Worm (Caenorhabditis elegans) whole organism, L3 larva: ENCODE measurements around the gene C16C10.13.

Experiments
- R02D3.7 ChIP-seq: fragments of 150-350 bp; optimal IDR thresholded peaks from 2 replicates; lab custom pipeline; 2014; ENCODE audit warnings: missing biosample characterization, missing genetic modification characterization
- ZK546.5 ChIP-seq: sonication (generic microtip); optimal IDR thresholded peaks from 2 replicates; lab custom pipeline; 2017; ENCODE audit warnings: missing biosample characterization, missing genetic modification characterization
- aly-2 ChIP-seq: fragments of 150-350 bp; optimal IDR thresholded peaks from 2 replicates; lab custom pipeline; 2014; ENCODE audit warnings: missing biosample characterization, missing genetic modification characterization
- ama-1 ChIP-seq: fragments of 150-350 bp; optimal IDR thresholded peaks from 2 replicates; lab custom pipeline; 2018
- ceh-16 ChIP-seq: sonication (generic microtip); optimal IDR thresholded peaks from 2 replicates; lab custom pipeline; 2017; ENCODE audit warnings: missing biosample characterization, missing genetic modification characterization
- ceh-28 ChIP-seq: fragments of 150-350 bp; optimal IDR thresholded peaks from 2 replicates; lab custom pipeline; 2014; ENCODE audit warnings: missing biosample characterization, missing genetic modification reagents, missing genetic modification characterization
- ceh-9 ChIP-seq: sonication (generic microtip); optimal IDR thresholded peaks from 2 replicates; lab custom pipeline; 2018; ENCODE audit warnings: missing biosample characterization, missing genetic modification characterization
- daf-12 ChIP-seq: fragments of 150-350 bp; optimal IDR thresholded peaks from 2 replicates; lab custom pipeline; 2014; ENCODE audit warnings: missing biosample characterization, missing genetic modification reagents, missing genetic modification characterization
- egl-5 ChIP-seq: fragments of 150-350 bp; optimal IDR thresholded peaks from 2 replicates; lab custom pipeline; 2017; ENCODE audit warnings: missing biosample characterization, missing genetic modification reagents, missing genetic modification characterization, inconsistent platforms
- elt-1 ChIP-seq: fragments of 150-350 bp; optimal IDR thresholded peaks from 2 replicates; lab custom pipeline; 2014; ENCODE audit warnings: missing biosample characterization, missing genetic modification characterization
- elt-2 ChIP-seq: sonication (generic microtip); optimal IDR thresholded peaks from 2 replicates; lab custom pipeline; 2016; ENCODE audit warnings: missing genetic modification reagents, mild to moderate bottlenecking, missing genetic modification characterization, missing compliant biosample characterization
- elt-3 ChIP-seq, 3 experiments: fragments of 150-350 bp in 1 of 3; sonication (generic microtip) in 2 of 3; optimal IDR thresholded peaks; 2 replicates in 2 of 3; 4 replicates in 1 of 3; lab custom pipeline; 2014 to 2017; ENCODE audit warnings: missing biosample characterization in 3 of 3, missing genetic modification characterization in 3 of 3
- eor-1 ChIP-seq, 2 experiments: fragments of 150-350 bp; optimal IDR thresholded peaks; 2 replicates each; lab custom pipeline; 2014 to 2018; ENCODE audit warnings: missing biosample characterization in 2 of 2, missing genetic modification characterization in 2 of 2
- fkh-10 ChIP-seq: sonication (generic microtip); optimal IDR thresholded peaks from 2 replicates; lab custom pipeline; 2017; ENCODE audit warnings: missing biosample characterization, missing genetic modification reagents, missing genetic modification characterization
- fos-1 ChIP-seq: fragments of 150-350 bp; optimal IDR thresholded peaks from 2 replicates; lab custom pipeline; 2014; ENCODE audit warnings: missing biosample characterization, missing genetic modification characterization
- hmg-11 ChIP-seq: sonication (generic microtip); optimal IDR thresholded peaks from 2 replicates; lab custom pipeline; 2016; ENCODE audit warnings: missing genetic modification characterization, missing compliant biosample characterization
- lsy-12 ChIP-seq: sonication (generic microtip); optimal IDR thresholded peaks from 2 replicates; lab custom pipeline; 2016; ENCODE audit warnings: mild to moderate bottlenecking, missing genetic modification characterization, missing compliant biosample characterization
- mdl-1 ChIP-seq: fragments of 150-350 bp; optimal IDR thresholded peaks from 2 replicates; lab custom pipeline; 2014; ENCODE audit warnings: missing biosample characterization, missing genetic modification characterization
- mml-1 ChIP-seq: fragments of 150-350 bp; sonication (generic microtip); optimal IDR thresholded peaks from 3 replicates; lab custom pipeline; 2014; ENCODE audit warnings: missing biosample characterization, missing genetic modification characterization
- nfya-1 ChIP-seq: sonication (generic microtip); optimal IDR thresholded peaks from 2 replicates; lab custom pipeline; 2017; ENCODE audit warnings: missing genetic modification characterization, mild to moderate bottlenecking, missing compliant biosample characterization, antibody characterized with exemption, moderate library complexity; ENCODE audit not compliant: insufficient read depth
- nhr-11 ChIP-seq: fragments of 150-350 bp; optimal IDR thresholded peaks from 2 replicates; lab custom pipeline; 2014; ENCODE audit warnings: missing biosample characterization, missing genetic modification characterization
- nhr-43 ChIP-seq: sonication (generic microtip); optimal IDR thresholded peaks from 2 replicates; lab custom pipeline; 2016; ENCODE audit warnings: mild to moderate bottlenecking, missing genetic modification characterization, missing compliant biosample characterization; ENCODE audit not compliant: poor library complexity, severe bottlenecking
- nhr-67 ChIP-seq: fragments of 150-350 bp; optimal IDR thresholded peaks from 2 replicates; lab custom pipeline; 2014; ENCODE audit warnings: missing biosample characterization, missing genetic modification characterization
- nhr-76 ChIP-seq: fragments of 150-350 bp; sonication (generic microtip); optimal IDR thresholded peaks from 5 replicates; lab custom pipeline; 2014; ENCODE audit warnings: missing biosample characterization, missing genetic modification characterization
- pha-4 ChIP-seq: fragments of 150-350 bp; optimal IDR thresholded peaks from 2 replicates; lab custom pipeline; 2014; ENCODE audit warnings: missing biosample characterization, missing genetic modification reagents, missing genetic modification characterization
- sea-2 ChIP-seq: fragments of 150-350 bp; sonication (generic microtip); optimal IDR thresholded peaks from 4 replicates; lab custom pipeline; 2014; ENCODE audit warnings: missing biosample characterization, missing genetic modification reagents, missing genetic modification characterization
- tbx-2 ChIP-seq: sonication (generic microtip); optimal IDR thresholded peaks from 2 replicates; lab custom pipeline; 2016; ENCODE audit warnings: mild to moderate bottlenecking, missing genetic modification characterization, missing compliant biosample characterization
- unc-39 ChIP-seq: sonication (generic microtip); optimal IDR thresholded peaks from 4 replicates; lab custom pipeline; 2017; ENCODE audit warnings: missing biosample characterization, missing genetic modification characterization
- unc-62 ChIP-seq: fragments of 150-350 bp; sonication (generic microtip); optimal IDR thresholded peaks from 4 replicates; lab custom pipeline; 2014; ENCODE audit warnings: missing biosample characterization, missing genetic modification reagents, missing genetic modification characterization
- zag-1 ChIP-seq: fragments of 150-350 bp; optimal IDR thresholded peaks from 2 replicates; lab custom pipeline; 2014; ENCODE audit warnings: missing biosample characterization, missing genetic modification characterization
- ztf-11 ChIP-seq: fragments of 150-350 bp; optimal IDR thresholded peaks from 2 replicates; lab custom pipeline; 2014; ENCODE audit warnings: missing biosample characterization, missing genetic modification characterization
- ztf-4 ChIP-seq: fragments of 150-350 bp; optimal IDR thresholded peaks from 2 replicates; lab custom pipeline; 2014; ENCODE audit warnings: missing biosample characterization, missing genetic modification characterization

The C16C10.13 gene

ce11 chrIII:4150919-4151318 is 25.3 kb upstream of the C16C10.13 start (continued):
- TF ChIP-seq nfya-1 (peak; percentile 93), fos-1 (tag; lab: Kevin White, UChicago) (no peak), ztf-11 (tag; lab: Kevin White, UChicago) (no peak), zag-1 (tag; lab: Kevin White, UChicago) (no peak), sea-2 (no peak)

- TF ChIP-seq ceh-9 (tag; lab: Kevin White, UChicago): no peak
- TF ChIP-seq eor-1 (tag; optimal IDR thresholded peaks at IDR 0.05; lab: Kevin White, UChicago): no peak
- TF ChIP-seq pha-4 (tag; lab: Kevin White, UChicago): peak; percentile 7
- peak; percentile 27 for TF ChIP-seq elt-2 (tag; lab: Kevin White, UChicago)
- no peak for TF ChIP-seq unc-39 (tag; lab: Kevin White, UChicago)
- TF ChIP-seq daf-12: no peak
Observed at ce11 chrIII:4151548-4152104, 24.6 kb upstream of the C16C10.13 start, which contains the start of the genes wht-3 and har-1. wht-3 (minus strand) TSS chrIII:4151598. har-1 (plus strand) TSS chrIII:4152054.

ce11 chrIII:4152309-4152708 is 23.9 kb upstream of the C16C10.13 start:
- TF ChIP-seq fkh-10 (GFP tag; lab: Kevin White, UChicago) (no peak), nhr-43 (tag; lab: Kevin White, UChicago) (no peak), egl-5 (tag; lab: Kevin White, UChicago) (no peak), elt-3 (tag; optimal IDR thresholded peaks at IDR 0.05; lab: Kevin White, UChicago) (no peak), mdl-1 (tag; lab: Kevin White, UChicago) (no peak), elt-2 (tag; lab: Kevin White, UChicago) (no peak), lsy-12 (tag; lab: Kevin White, UChicago) (no peak), unc-39 (tag; lab: Kevin White, UChicago) (no peak), ZK546.5 (tag; lab: Kevin White, UChicago) (no peak), mml-1 (tag; lab: Kevin White, UChicago) (no peak), pha-4 (tag; lab: Kevin White, UChicago) (no peak), R02D3.7 (tag; lab: Kevin White, UChicago) (no peak), ceh-28 (no peak), hmg-11 (tag; lab: Kevin White, UChicago) (no peak), nhr-67 (no peak), unc-62 (GFP tag; lab: Kevin White, UChicago) (no peak), daf-12 (no peak), elt-1 (no peak), ceh-16 (no peak), ama-1 (lab: Kevin White, UChicago) (no peak)

ce11 chrIII:4152828-4153227 is 23.4 kb upstream of the C16C10.13 start:
- TF ChIP-seq ztf-4 (tag; lab: Kevin White, UChicago): no peak
- TF ChIP-seq ama-1 (lab: Kevin White, UChicago): peak; percentile 68

ce11 chrIII:4153299-4153698 is 22.9 kb upstream of the C16C10.13 start, which contains the start of gene glod-4:
glod-4 (plus strand) TSS chrIII:4153599.
- TF ChIP-seq hmg-11 (tag; lab: Kevin White, UChicago) (no peak), nhr-11 (tag; lab: Kevin White, UChicago) (no peak), zag-1 (tag; lab: Kevin White, UChicago) (no peak), nhr-76 (tag; lab: Kevin White, UChicago) (no peak), aly-2 (tag; lab: Kevin White, UChicago) (no peak), ceh-9 (tag; lab: Kevin White, UChicago) (no peak), nhr-43 (tag; lab: Kevin White, UChicago) (no peak), sea-2 (no peak), tbx-2 (tag; lab: Kevin White, UChicago) (no peak), ceh-28 (no peak), elt-1 (no peak), fos-1 (tag; lab: Kevin White, UChicago) (no peak), unc-62 (GFP tag; lab: Kevin White, UChicago) (no peak), ztf-11 (tag; lab: Kevin White, UChicago) (no peak), unc-39 (tag; lab: Kevin White, UChicago) (no peak)
